Fruit fly (Drosophila melanogaster) whole organism, adult: ENCODE measurements around the gene CG17648.

Source experiments
- CG1620 ChIP-seq: fragments of 200-800 bp; sonication (Bioruptor generic); optimal IDR thresholded peaks from 2 replicates; lab custom pipeline; 2016; ENCODE audit warnings: missing biosample characterization, missing genetic modification characterization
- CG7101 ChIP-seq: fragments of 200-800 bp; sonication (Bioruptor generic); optimal IDR thresholded peaks from 2 replicates; lab custom pipeline; 2018; ENCODE audit warnings: missing biosample characterization, mild to moderate bottlenecking, missing genetic modification characterization, moderate library complexity
- Clk ChIP-seq: fragments of 200-800 bp; sonication (Bioruptor generic); optimal IDR thresholded peaks from 2 replicates; lab custom pipeline; 2017; ENCODE audit warnings: missing biosample characterization, missing genetic modification characterization
- cnc ChIP-seq, 2 experiments: fragments of >200 bp; optimal IDR thresholded peaks; 2 replicates each; lab custom pipeline; 2017
- ovo ChIP-seq: fragments of 200-800 bp; sonication (Bioruptor generic); optimal IDR thresholded peaks from 2 replicates; lab custom pipeline; 2016; ENCODE audit warnings: missing biosample characterization, missing genetic modification characterization

dm6 chr2L:1738054-1738453 is 14.1 kb upstream of the CG17648 start:
- no peak for TF ChIP-seq CG1620 (GFP tag; lab: Kevin White, UChicago)
- TF ChIP-seq ovo (GFP tag; lab: Kevin White, UChicago): no peak
- no peak for TF ChIP-seq CG7101
- TF ChIP-seq Clk (GFP tag; lab: Kevin White, UChicago): no peak
- TF ChIP-seq cnc (optimal IDR thresholded peaks at IDR 0.05; lab: Kevin White, UChicago): no peak
